Worm (Caenorhabditis elegans) whole organism, L4/young adult: ENCODE measurements around the gene R04D3.3.

Experiments used
- W03F9.2 ChIP-seq: fragments of 150-350 bp; optimal IDR thresholded peaks from 2 replicates; lab custom pipeline; 2014; ENCODE audit warnings: missing biosample characterization, missing genetic modification characterization
- him-1 ChIP-seq: sonication (generic microtip); optimal IDR thresholded peaks from 2 replicates; lab custom pipeline; 2016; ENCODE audit warnings: missing genotype, missing genetic modification reagents, missing genetic modification characterization, missing compliant biosample characterization

DNA sequence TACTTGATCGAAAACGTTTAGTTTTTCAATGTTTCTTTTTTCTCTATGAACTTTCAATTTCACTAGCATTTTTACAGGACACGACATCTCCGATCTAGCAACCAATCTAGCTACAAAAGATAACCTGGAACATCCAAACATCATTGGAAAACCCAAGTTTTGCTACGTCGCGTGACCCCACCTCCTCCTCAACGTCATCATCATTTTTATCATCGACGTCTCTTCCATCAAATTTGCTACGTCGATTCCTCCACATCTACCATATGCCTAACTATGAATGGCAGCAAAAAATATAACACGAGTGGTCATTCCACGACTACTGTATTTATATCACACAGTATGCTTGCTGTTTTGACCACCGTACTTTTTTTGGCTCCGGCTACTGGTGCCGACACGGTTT lies 32.5 kb upstream of the R04D3.3 start, which contains the start of gene F46G10.2:
- TF ChIP-seq him-1 (tag; lab: Kevin White, UChicago) = no peak
- no peak for TF ChIP-seq W03F9.2 (tag; lab: Kevin White, UChicago)
